Fruit fly (Drosophila melanogaster) whole organism, pupa: Measurements from ENCODE around the gene term.

Experiments
- CG32121 ChIP-seq: fragments of 200-800 bp; sonication (Bioruptor generic); IDR thresholded peaks from 2 replicates; pipeline ENCODE4 v1.3.6; 2022; ENCODE audit warnings: missing biosample characterization, missing genetic modification characterization
- CG4496 ChIP-seq: fragments of 200-800 bp; sonication (Bioruptor generic); IDR thresholded peaks from 3 replicates; pipeline ENCODE4 v1.3.6; 2022; ENCODE audit warnings: missing biosample characterization, missing genetic modification characterization

DNA sequence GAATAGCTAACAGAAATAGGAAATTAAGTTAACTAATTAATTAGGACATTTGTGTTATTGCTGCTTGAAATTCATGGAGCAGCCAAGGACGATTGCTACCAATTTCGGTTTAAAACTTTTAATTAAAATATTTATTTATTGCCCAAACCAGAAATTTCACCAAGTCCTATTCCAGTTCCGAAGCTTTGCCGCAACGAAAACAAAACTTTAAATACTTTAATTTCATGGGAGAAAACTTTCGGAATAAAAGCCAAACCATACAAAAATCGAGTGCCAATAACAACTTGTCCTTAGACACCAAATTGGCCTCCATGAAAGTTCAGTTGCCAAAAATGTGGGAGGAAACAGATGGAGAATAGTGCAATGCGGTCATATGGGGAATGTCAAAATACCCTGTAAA is 49.7 kb upstream of the term start:
- TF ChIP-seq CG32121 (GFP tag; lab: Robert Waterston, UW) (no peak), CG4496 (GFP tag; lab: Robert Waterston, UW) (no peak)
